Worm (Caenorhabditis elegans) whole organism, L2 larva: ENCODE measurements around the gene Y40H4A.2.
A peak's percentile ranks its signal among the peaks of the same experiment; 100 is the strongest.

ENCODE experiments used
- R02D3.7 ChIP-seq: fragments of 150-350 bp; optimal IDR thresholded peaks from 2 replicates; lab custom pipeline; 2014; ENCODE audit warnings: missing biosample characterization, missing genetic modification characterization
- ama-1 ChIP-seq: fragments of 150-350 bp; optimal IDR thresholded peaks from 2 replicates; lab custom pipeline; 2018; ENCODE audit warnings: inconsistent platforms
- egl-27 ChIP-seq: sonication (generic microtip); optimal IDR thresholded peaks from 3 replicates; lab custom pipeline; 2017; ENCODE audit warnings: missing biosample characterization, missing genetic modification reagents, missing genetic modification characterization
- elt-3 ChIP-seq: sonication (generic microtip); optimal IDR thresholded peaks from 2 replicates; lab custom pipeline; 2017; ENCODE audit warnings: missing biosample characterization, missing genetic modification characterization
- fos-1 ChIP-seq: fragments of 150-350 bp; optimal IDR thresholded peaks from 2 replicates; lab custom pipeline; 2014; ENCODE audit warnings: missing biosample characterization, missing genetic modification characterization
- lin-11 ChIP-seq: fragments of 150-350 bp; sonication (generic microtip); optimal IDR thresholded peaks from 2 replicates; lab custom pipeline; 2014; ENCODE audit warnings: missing biosample characterization, missing genetic modification characterization, inconsistent platforms, mixed read lengths
- lin-13 ChIP-seq: fragments of 150-350 bp; optimal IDR thresholded peaks from 2 replicates; lab custom pipeline; 2014; ENCODE audit warnings: missing biosample characterization, missing genetic modification reagents, missing genetic modification characterization
- mdl-1 ChIP-seq, 2 experiments: fragments of 150-350 bp in 1 of 2; sonication (generic microtip) in 1 of 2; optimal IDR thresholded peaks; 2 replicates each; lab custom pipeline; 2017; ENCODE audit warnings: missing biosample characterization in 2 of 2, missing genetic modification characterization in 2 of 2
- nhr-11 ChIP-seq: fragments of 150-350 bp; optimal IDR thresholded peaks from 2 replicates; lab custom pipeline; 2014; ENCODE audit warnings: missing biosample characterization, missing genetic modification characterization
- nhr-237 ChIP-seq: fragments of 150-350 bp; optimal IDR thresholded peaks from 2 replicates; lab custom pipeline; 2014; ENCODE audit warnings: missing biosample characterization, missing genetic modification characterization
- nhr-77 ChIP-seq: fragments of 150-350 bp; optimal IDR thresholded peaks from 2 replicates; lab custom pipeline; 2014; ENCODE audit warnings: missing biosample characterization, missing genetic modification characterization
- skn-1 ChIP-seq: sonication (generic microtip); optimal IDR thresholded peaks from 2 replicates; lab custom pipeline; 2017; ENCODE audit warnings: missing biosample characterization, missing genetic modification characterization
- snpc-4 ChIP-seq: fragments of 150-350 bp; optimal IDR thresholded peaks from 2 replicates; lab custom pipeline; 2014; ENCODE audit warnings: missing biosample characterization, missing genetic modification characterization

DNA sequence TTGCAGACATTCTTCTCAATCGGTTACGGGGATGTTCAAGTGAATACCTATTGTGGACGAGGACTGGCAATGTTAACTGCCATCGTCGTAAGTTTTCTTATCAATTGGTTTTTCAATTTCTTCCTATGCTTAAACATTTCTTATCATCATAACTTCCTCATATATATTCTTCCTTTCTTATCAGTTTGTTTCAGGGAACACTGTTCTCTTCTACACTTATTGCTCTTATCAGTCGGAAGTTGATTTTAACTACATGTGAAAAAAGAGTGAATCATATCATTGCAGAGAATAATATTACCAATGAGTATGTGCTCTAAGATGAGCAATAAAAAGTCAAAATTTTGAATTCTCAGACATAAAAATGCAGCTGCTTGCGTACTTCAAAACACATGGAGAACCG is 43.1 kb downstream of the Y40H4A.2 start:
- TF ChIP-seq R02D3.7 (no peak), elt-3 (tag; lab: Kevin White, UChicago) (no peak), ama-1 (lab: Kevin White, UChicago) (no peak), fos-1 (tag; lab: Kevin White, UChicago) (peak; percentile 96), mdl-1 (tag; optimal IDR thresholded peaks at IDR 0.05; lab: Kevin White, UChicago) (no peak), egl-27 (tag; lab: Kevin White, UChicago) (no peak), nhr-237 (no peak), nhr-77 (no peak), snpc-4 (tag; lab: Kevin White, UChicago) (no peak), lin-11 (no peak), skn-1 (tag; lab: Kevin White, UChicago) (no peak), nhr-11 (tag; lab: Kevin White, UChicago) (no peak), lin-13 (GFP tag; lab: Kevin White, UChicago) (no peak)
